Worm (Caenorhabditis elegans) whole organism, L4 larva: Measurements from ENCODE around the gene tbx-40.

Experiments
- jun-1 ChIP-seq: fragments of 150-350 bp; optimal IDR thresholded peaks from 2 replicates; lab custom pipeline; 2014; ENCODE audit warnings: missing biosample characterization, missing genetic modification reagents, missing genetic modification characterization
- vab-7 ChIP-seq: fragments of 200-800 bp; sonication (Bioruptor generic); IDR thresholded peaks from 2 replicates; pipeline ENCODE4 v1.3.6; 2022; ENCODE audit warnings: missing genetic modification reagents, missing genetic modification characterization, missing compliant biosample characterization

- TF ChIP-seq vab-7: no peak
- TF ChIP-seq jun-1 (tag; lab: Kevin White, UChicago): no peak
Measured at ce11 chrIV:15294040-15294439, 34.0 kb downstream of the tbx-40 start, which contains the start of gene Y73F8A.10.
